Worm (Caenorhabditis elegans) whole organism, L2 larva: Measurements from ENCODE around the gene H43I07.4.

Experiments
- aly-2 ChIP-seq: fragments of 150-350 bp; optimal IDR thresholded peaks from 2 replicates; lab custom pipeline; 2014; ENCODE audit warnings: missing biosample characterization, missing genetic modification characterization
- ama-1 ChIP-seq: fragments of 150-350 bp; optimal IDR thresholded peaks from 2 replicates; lab custom pipeline; 2018; ENCODE audit warnings: inconsistent platforms
- elt-3 ChIP-seq: sonication (generic microtip); optimal IDR thresholded peaks from 2 replicates; lab custom pipeline; 2017; ENCODE audit warnings: missing biosample characterization, missing genetic modification characterization
- lin-13 ChIP-seq: fragments of 150-350 bp; optimal IDR thresholded peaks from 2 replicates; lab custom pipeline; 2014; ENCODE audit warnings: missing biosample characterization, missing genetic modification reagents, missing genetic modification characterization
- nhr-10 ChIP-seq: sonication (generic microtip); optimal IDR thresholded peaks from 2 replicates; lab custom pipeline; 2017; ENCODE audit warnings: missing biosample characterization, missing genetic modification characterization
- sma-3 ChIP-seq: sonication (generic microtip); optimal IDR thresholded peaks from 2 replicates; lab custom pipeline; 2016; ENCODE audit warnings: missing genetic modification reagents, missing genetic modification characterization, missing compliant biosample characterization

DNA sequence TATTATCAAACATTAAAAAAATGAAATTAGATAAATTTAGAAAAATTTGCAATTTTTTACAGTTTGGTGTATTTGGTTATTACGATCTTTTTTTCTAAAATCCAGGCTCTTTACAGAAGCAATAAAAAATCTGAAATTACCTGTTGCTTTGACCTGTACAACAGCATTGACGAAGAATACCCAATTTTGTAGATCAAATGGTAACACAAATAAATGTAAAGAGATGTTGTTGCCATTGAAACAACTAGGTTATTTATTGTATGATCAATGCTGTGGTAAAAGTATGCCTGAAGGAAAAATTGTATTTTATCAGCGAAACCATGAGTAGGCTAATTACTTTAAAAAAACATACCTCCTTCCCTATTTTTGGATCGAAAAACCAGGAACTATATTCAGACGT is 25.6 kb downstream of the H43I07.4 start:
- TF ChIP-seq elt-3 (no peak), sma-3 (no peak), nhr-10 (tag; lab: Kevin White, UChicago) (no peak), aly-2 (no peak), lin-13 (GFP tag; lab: Kevin White, UChicago) (no peak), ama-1 (no peak)
